Fruit fly (Drosophila melanogaster): ENCODE results near the gene CG42671.

dm6 chr3L:11273444-11274141, 59.3 kb downstream of the CG42671 start:
- TF ChIP-seq Myc (optimal IDR thresholded peaks at IDR 0.05) (no peak), Sin3A (optimal IDR thresholded peaks at IDR 0.05) (no peak)
